Fruit fly (Drosophila melanogaster) whole organism, embryonic: ENCODE measurements around the gene Kpc1.

ENCODE experiments used
- Abd-B ChIP-seq: fragments of 200-800 bp; sonication (Bioruptor generic); optimal IDR thresholded peaks from 2 replicates; lab custom pipeline; 2018; ENCODE audit warnings: missing biosample characterization, mild to moderate bottlenecking, missing genetic modification characterization, moderate library complexity
- CG10209 ChIP-seq: fragments of 200-800 bp; sonication (Bioruptor generic); optimal IDR thresholded peaks from 3 replicates; lab custom pipeline; 2017; ENCODE audit warnings: missing biosample characterization, mild to moderate bottlenecking, missing genetic modification characterization, missing genetic modification reagents
- CG10274 ChIP-seq: fragments of 200-800 bp; sonication (Bioruptor generic); optimal IDR thresholded peaks from 3 replicates; lab custom pipeline; 2017; ENCODE audit warnings: missing biosample characterization, mild to moderate bottlenecking, missing genetic modification characterization
- CG11560 ChIP-seq: fragments of 200-800 bp; sonication (Bioruptor generic); IDR thresholded peaks from 3 replicates; pipeline ENCODE4 v1.3.6; 2022; ENCODE audit warnings: missing biosample characterization, missing genetic modification characterization
- CG12155 ChIP-seq: fragments of 200-800 bp; sonication (Bioruptor generic); optimal IDR thresholded peaks from 3 replicates; lab custom pipeline; 2016; ENCODE audit warnings: missing biosample characterization, missing genetic modification characterization
- CG12659 ChIP-seq: fragments of 200-800 bp; sonication (Bioruptor generic); optimal IDR thresholded peaks from 3 replicates; lab custom pipeline; 2017; ENCODE audit warnings: mild to moderate bottlenecking, missing biosample characterization, missing genetic modification reagents, missing genetic modification characterization
- CG12942 ChIP-seq: fragments of 200-800 bp; sonication (Bioruptor generic); optimal IDR thresholded peaks from 3 replicates; lab custom pipeline; 2016; ENCODE audit warnings: missing biosample characterization, missing genetic modification characterization
- CG15479 ChIP-seq: fragments of 200-800 bp; sonication (Bioruptor generic); optimal IDR thresholded peaks from 3 replicates; lab custom pipeline; 2019; ENCODE audit warnings: missing biosample characterization, mild to moderate bottlenecking, missing genetic modification characterization, moderate library complexity
- CG15514 ChIP-seq: fragments of 200-800 bp; sonication (Bioruptor generic); optimal IDR thresholded peaks from 3 replicates; lab custom pipeline; 2017; ENCODE audit warnings: missing biosample characterization, missing genetic modification characterization, mild to moderate bottlenecking, moderate library complexity, missing genetic modification reagents
- CG1602 ChIP-seq: fragments of 200-800 bp; sonication (Bioruptor generic); optimal IDR thresholded peaks from 3 replicates; lab custom pipeline; 2016; ENCODE audit warnings: missing biosample characterization, missing genetic modification characterization
- CG17385 ChIP-seq: fragments of 200-800 bp; sonication (Bioruptor generic); optimal IDR thresholded peaks from 3 replicates; lab custom pipeline; 2018; ENCODE audit warnings: missing biosample characterization, mild to moderate bottlenecking, missing genetic modification characterization
- CG17829 ChIP-seq: fragments of 200-800 bp; optimal IDR thresholded peaks from 2 replicates; lab custom pipeline; 2019; ENCODE audit warnings: missing biosample characterization, mild to moderate bottlenecking, missing genetic modification characterization, moderate library complexity
- CG18599 ChIP-seq: fragments of 200-800 bp; sonication (Bioruptor generic); optimal IDR thresholded peaks from 3 replicates; lab custom pipeline; 2017; ENCODE audit warnings: missing biosample characterization, missing genetic modification characterization, mild to moderate bottlenecking, moderate library complexity, missing genetic modification reagents
- CG30020 ChIP-seq: fragments of 200-800 bp; optimal IDR thresholded peaks from 2 replicates; lab custom pipeline; 2019; ENCODE audit warnings: missing biosample characterization, mild to moderate bottlenecking, missing genetic modification characterization, moderate library complexity
- CG5180 ChIP-seq: fragments of 200-800 bp; sonication (Bioruptor generic); optimal IDR thresholded peaks from 3 replicates; lab custom pipeline; 2017; ENCODE audit warnings: missing biosample characterization, missing genetic modification characterization, mild to moderate bottlenecking, moderate library complexity, missing genetic modification reagents
- CG9932 ChIP-seq: fragments of 200-800 bp; sonication (Bioruptor generic); IDR thresholded peaks from 2 replicates; pipeline ENCODE4 v1.3.6; 2022; ENCODE audit warnings: missing biosample characterization, missing genetic modification characterization
- CTCF ChIP-seq: fragments of 200-800 bp; sonication (Bioruptor generic); optimal IDR thresholded peaks from 2 replicates; lab custom pipeline; 2017; ENCODE audit warnings: missing biosample characterization, mild to moderate bottlenecking, missing genetic modification characterization, moderate library complexity
- D19A ChIP-seq: fragments of 200-800 bp; optimal IDR thresholded peaks from 3 replicates; lab custom pipeline; 2019; ENCODE audit warnings: missing biosample characterization, mild to moderate bottlenecking, missing genetic modification characterization, moderate library complexity
- Elba2 ChIP-seq: fragments of 200-800 bp; sonication (Bioruptor generic); optimal IDR thresholded peaks from 3 replicates; lab custom pipeline; 2016; ENCODE audit warnings: missing biosample characterization, missing genetic modification characterization
- Ets65A ChIP-seq: fragments of 200-800 bp; sonication (Bioruptor generic); peaks from one replicate; lab custom pipeline; 2016; ENCODE audit warnings: missing biosample characterization, missing genetic modification characterization
- H2.0 ChIP-seq: fragments of 200-800 bp; sonication (Bioruptor generic); IDR thresholded peaks from 2 replicates; pipeline ENCODE4 v1.3.6; 2022; ENCODE audit warnings: missing biosample characterization, missing genetic modification characterization
- HLH4C ChIP-seq: fragments of 200-800 bp; sonication (Bioruptor generic); IDR thresholded peaks from 3 replicates; pipeline ENCODE4 v1.3.6; 2022; ENCODE audit warnings: missing biosample characterization, missing genetic modification characterization; ENCODE audit not compliant: partially characterized antibody
- HLHmδ ChIP-seq: fragments of 200-800 bp; sonication (Bioruptor generic); optimal IDR thresholded peaks from 2 replicates; lab custom pipeline; 2018; ENCODE audit warnings: missing biosample characterization, mild to moderate bottlenecking, missing genetic modification characterization, moderate library complexity
- Mes4 ChIP-seq: fragments of 200-800 bp; sonication (Bioruptor generic); optimal IDR thresholded peaks from 2 replicates; lab custom pipeline; 2016; ENCODE audit warnings: missing biosample characterization, missing genetic modification characterization
- Nf-YC ChIP-seq: fragments of 200-800 bp; optimal IDR thresholded peaks from 3 replicates; lab custom pipeline; 2019; ENCODE audit warnings: missing biosample characterization, mild to moderate bottlenecking, missing genetic modification characterization, moderate library complexity
- PHDP ChIP-seq: fragments of 200-800 bp; sonication (Bioruptor generic); optimal IDR thresholded peaks from 3 replicates; lab custom pipeline; 2018; ENCODE audit warnings: missing biosample characterization, mild to moderate bottlenecking, missing genetic modification characterization, moderate library complexity
- Sin3A ChIP-seq: fragments of >200 bp; optimal IDR thresholded peaks from 2 replicates; lab custom pipeline; 2018
- Six4 ChIP-seq: fragments of 200-800 bp; sonication (Bioruptor generic); optimal IDR thresholded peaks from 2 replicates; lab custom pipeline; 2016; ENCODE audit warnings: missing biosample characterization, missing genetic modification characterization
- aop ChIP-seq: fragments of 200-800 bp; sonication (Bioruptor generic); IDR thresholded peaks from 2 replicates; pipeline ENCODE4 v1.3.6; 2022; ENCODE audit warnings: missing biosample characterization, missing genetic modification characterization
- bab2 ChIP-seq: fragments of 200-800 bp; sonication (Bioruptor generic); optimal IDR thresholded peaks from 2 replicates; lab custom pipeline; 2016; ENCODE audit warnings: missing biosample characterization, missing genetic modification characterization
- chinmo ChIP-seq: fragments of 200-800 bp; sonication (Bioruptor generic); IDR thresholded peaks from 4 replicates; pipeline ENCODE4 v1.3.6; 2022; ENCODE audit warnings: missing biosample characterization, missing genetic modification characterization; ENCODE audit not compliant: partially characterized antibody
- cwo ChIP-seq: fragments of 200-800 bp; sonication (Bioruptor generic); optimal IDR thresholded peaks from 3 replicates; lab custom pipeline; 2017; ENCODE audit warnings: missing biosample characterization, missing genetic modification characterization, mild to moderate bottlenecking, moderate library complexity, missing genetic modification reagents
- dati ChIP-seq: fragments of 200-800 bp; sonication (Bioruptor generic); IDR thresholded peaks from 2 replicates; pipeline ENCODE4 v1.3.6; 2022; ENCODE audit warnings: missing biosample characterization, missing genetic modification characterization
- ems ChIP-seq: fragments of 200-800 bp; sonication (Bioruptor generic); optimal IDR thresholded peaks from 3 replicates; lab custom pipeline; 2016; ENCODE audit warnings: missing biosample characterization, missing genetic modification characterization
- ewg ChIP-seq: fragments of 200-800 bp; sonication (Bioruptor generic); optimal IDR thresholded peaks from 3 replicates; lab custom pipeline; 2017; ENCODE audit warnings: mild to moderate bottlenecking, missing biosample characterization, missing genetic modification reagents, missing genetic modification characterization
- gce ChIP-seq: fragments of 200-800 bp; sonication (Bioruptor generic); IDR thresholded peaks from 3 replicates; pipeline ENCODE4 v1.3.6; 2022; ENCODE audit warnings: missing biosample characterization, missing genetic modification characterization
- hb ChIP-seq: fragments of 200-800 bp; sonication (Bioruptor generic); IDR thresholded peaks from 3 replicates; pipeline ENCODE4 v1.3.6; 2022; ENCODE audit warnings: missing biosample characterization, missing genetic modification characterization; ENCODE audit not compliant: partially characterized antibody
- inv ChIP-seq: fragments of 200-800 bp; sonication (Bioruptor generic); IDR thresholded peaks from 2 replicates; pipeline ENCODE4 v1.3.6; 2022; ENCODE audit warnings: missing biosample characterization, missing genetic modification characterization; ENCODE audit not compliant: partially characterized antibody
- lilli ChIP-seq: fragments of 200-800 bp; sonication (Bioruptor generic); optimal IDR thresholded peaks from 3 replicates; lab custom pipeline; 2016; ENCODE audit warnings: missing biosample characterization, missing genetic modification characterization
- luna ChIP-seq: fragments of 200-800 bp; sonication (Bioruptor generic); optimal IDR thresholded peaks from 2 replicates; lab custom pipeline; 2016; ENCODE audit warnings: missing biosample characterization, missing genetic modification characterization
- oc ChIP-seq: fragments of 200-800 bp; sonication (Bioruptor generic); optimal IDR thresholded peaks from 2 replicates; lab custom pipeline; 2018; ENCODE audit warnings: missing biosample characterization, mild to moderate bottlenecking, missing genetic modification characterization, moderate library complexity
- pnt ChIP-seq: fragments of 200-800 bp; sonication (Bioruptor generic); optimal IDR thresholded peaks from 3 replicates; lab custom pipeline; 2016; ENCODE audit warnings: missing biosample characterization, missing genetic modification characterization
- row ChIP-seq: fragments of 200-800 bp; sonication (Bioruptor generic); IDR thresholded peaks from 3 replicates; pipeline ENCODE4 v1.3.6; 2022; ENCODE audit warnings: missing biosample characterization, missing genetic modification characterization
- salm ChIP-seq: fragments of 200-800 bp; sonication (Bioruptor generic); optimal IDR thresholded peaks from 2 replicates; lab custom pipeline; 2018; ENCODE audit warnings: missing biosample characterization, mild to moderate bottlenecking, missing genetic modification characterization
- sens-2 ChIP-seq: fragments of 200-800 bp; sonication (Bioruptor generic); IDR thresholded peaks from 2 replicates; pipeline ENCODE4 v1.3.6; 2022; ENCODE audit warnings: missing biosample characterization, missing genetic modification characterization
- sisA ChIP-seq: fragments of 200-800 bp; sonication (Bioruptor generic); IDR thresholded peaks from 2 replicates; pipeline ENCODE4 v1.3.6; 2022; ENCODE audit warnings: missing biosample characterization, missing genetic modification characterization
- slbo ChIP-seq: fragments of 200-800 bp; sonication (Bioruptor generic); IDR thresholded peaks from 2 replicates; pipeline ENCODE4 v1.3.6; 2022; ENCODE audit warnings: missing biosample characterization, missing genetic modification characterization
- sna ChIP-seq: fragments of 200-800 bp; sonication (Bioruptor generic); IDR thresholded peaks from 2 replicates; pipeline ENCODE4 v1.3.6; 2022; ENCODE audit warnings: missing biosample characterization, missing genetic modification characterization; ENCODE audit not compliant: partially characterized antibody
- trh ChIP-seq: fragments of 200-800 bp; sonication (Bioruptor generic); optimal IDR thresholded peaks from 2 replicates; lab custom pipeline; 2016; ENCODE audit warnings: missing biosample characterization, missing genetic modification characterization
- ttk ChIP-seq: fragments of 200-800 bp; sonication (Bioruptor generic); IDR thresholded peaks from 2 replicates; pipeline ENCODE4 v2.1.2; 2022; ENCODE audit warnings: missing biosample characterization, missing genetic modification characterization
- vvl ChIP-seq: fragments of 200-800 bp; sonication (Bioruptor generic); IDR thresholded peaks from 2 replicates; pipeline ENCODE4 v1.3.6; 2022; ENCODE audit warnings: missing biosample characterization, missing genetic modification characterization

Gene Kpc1

DNA sequence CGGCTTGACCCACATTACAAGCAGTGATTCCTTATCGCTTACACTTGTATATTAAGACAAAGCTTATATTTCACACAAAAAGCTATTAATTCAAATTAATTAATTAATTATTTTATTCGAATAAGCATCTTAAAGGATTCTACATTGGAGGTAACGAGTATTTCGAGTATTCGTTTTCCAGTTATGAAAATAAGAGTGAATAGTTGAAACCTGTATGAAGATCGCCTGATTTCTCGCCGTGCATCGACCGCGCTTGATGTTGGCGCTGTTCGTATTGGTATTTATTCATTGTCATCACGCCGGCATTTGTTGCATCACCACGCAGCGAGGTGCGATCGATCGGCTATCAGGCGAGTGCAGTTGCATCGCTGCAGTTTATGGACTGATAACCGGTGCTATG is 50.5 kb downstream of the Kpc1 start (continued):
- 0 out of 2 replicates have a peak, but pooled peaks have one; percentile 14 for TF ChIP-seq CG9932 (GFP tag; lab: Robert Waterston, UW)
- peak; percentile 56 for TF ChIP-seq slbo (GFP tag; lab: Robert Waterston, UW)
- peak; percentile 48; the same call in 1 of the 2 replicates for TF ChIP-seq H2.0 (GFP tag; lab: Robert Waterston, UW)
- peak; percentile 82 for TF ChIP-seq row (GFP tag; lab: Robert Waterston, UW)
- no peak for TF ChIP-seq inv
- TF ChIP-seq ewg (GFP tag; lab: Kevin White, UChicago), result peak; percentile 26
- TF ChIP-seq cwo (GFP tag; lab: Kevin White, UChicago), result peak; percentile 26
- peak; percentile 14 for TF ChIP-seq D19A
- peak; percentile 40 for TF ChIP-seq CG15479 (GFP tag; lab: Kevin White, UChicago)
- peak; percentile 59 for TF ChIP-seq Abd-B
- TF ChIP-seq oc (tag; lab: Kevin White, UChicago), result peak; percentile 26
- TF ChIP-seq CG1602 (GFP tag; lab: Kevin White, UChicago), result peak; percentile 5
- peak; percentile 37; the same call in 1 of the 2 replicates for TF ChIP-seq sisA (GFP tag; lab: Robert Waterston, UW)
- TF ChIP-seq ttk (GFP tag; lab: Robert Waterston, UW), result peak; percentile 49; the same call in 1 of the 2 replicates
- TF ChIP-seq HLH4C, result no peak
- peak; percentile 21 for TF ChIP-seq salm (tag; lab: Kevin White, UChicago)
- TF ChIP-seq Mes4 (GFP tag; lab: Kevin White, UChicago), result no peak
- TF ChIP-seq chinmo (GFP tag; lab: Robert Waterston, UW), result 0 out of 4 replicates have a peak, but pooled peaks have one; percentile 20
- 0 out of 3 replicates have a peak, but pooled peaks have one; percentile 44 for TF ChIP-seq CG11560 (tag; lab: Robert Waterston, UW)
- 0 out of 2 replicates have a peak, but pooled peaks have one; percentile 4 for TF ChIP-seq dati (GFP tag; lab: Robert Waterston, UW)
- TF ChIP-seq bab2 (GFP tag; lab: Kevin White, UChicago), result peak; percentile 12
- TF ChIP-seq vvl (GFP tag; lab: Robert Waterston, UW), result peak; percentile 82
- peak; percentile 47 for TF ChIP-seq CG17385 (GFP tag; lab: Kevin White, UChicago)
- TF ChIP-seq CG12155 (GFP tag; lab: Kevin White, UChicago), result peak; percentile 30
- no peak for TF ChIP-seq pnt (GFP tag; lab: Kevin White, UChicago)
- no peak for TF ChIP-seq Sin3A (lab: Kevin White, UChicago)
- no peak for TF ChIP-seq CG30020 (tag; lab: Kevin White, UChicago)
- TF ChIP-seq CTCF (GFP tag; lab: Kevin White, UChicago), result no peak
- TF ChIP-seq CG17829 (tag; lab: Kevin White, UChicago), result peak; percentile 68
- TF ChIP-seq CG12659 (GFP tag; lab: Kevin White, UChicago), result peak; percentile 34
- TF ChIP-seq HLHmδ (GFP tag; lab: Kevin White, UChicago), result no peak
- no peak for TF ChIP-seq Elba2
- peak; percentile 46 for TF ChIP-seq Six4 (GFP tag; lab: Kevin White, UChicago)
- TF ChIP-seq Nf-YC, result peak; percentile 4
- TF ChIP-seq Ets65A (GFP tag; lab: Kevin White, UChicago), result no peak
- TF ChIP-seq luna, result no peak
- TF ChIP-seq PHDP (tag; lab: Kevin White, UChicago), result peak; percentile 51
- no peak for TF ChIP-seq CG10274
- peak; percentile 49 for TF ChIP-seq CG18599 (GFP tag; lab: Kevin White, UChicago)
- TF ChIP-seq aop (GFP tag; lab: Robert Waterston, UW), result no peak
- peak; percentile 58 for TF ChIP-seq CG5180 (GFP tag; lab: Kevin White, UChicago)
- peak; percentile 28 for TF ChIP-seq ems (GFP tag; lab: Kevin White, UChicago)
- no peak for TF ChIP-seq hb (GFP tag; lab: Robert Waterston, UW)
- TF ChIP-seq gce (GFP tag; lab: Robert Waterston, UW), result peak; percentile 47; the same call in 1 of the 3 replicates
- no peak for TF ChIP-seq sna (GFP tag; lab: Robert Waterston, UW)
- peak; percentile 39 for TF ChIP-seq lilli (GFP tag; lab: Kevin White, UChicago)
- peak; percentile 37 for TF ChIP-seq CG15514 (GFP tag; lab: Kevin White, UChicago)
- TF ChIP-seq CG12942 (GFP tag; lab: Kevin White, UChicago), result peak; percentile 27
- TF ChIP-seq sens-2, result no peak
- peak; percentile 25 for TF ChIP-seq CG10209 (GFP tag; lab: Kevin White, UChicago)
- TF ChIP-seq trh, result no peak
